Fruit fly (Drosophila melanogaster) whole organism, embryonic: Measurements from ENCODE around the gene sloth1.

ENCODE experiments used
- Bdp1 ChIP-seq: fragments of 200-800 bp; sonication (Bioruptor generic); optimal IDR thresholded peaks from 3 replicates; lab custom pipeline; 2016; ENCODE audit warnings: missing biosample characterization, missing genetic modification characterization
- CG10147 ChIP-seq: fragments of 200-800 bp; sonication (Bioruptor generic); optimal IDR thresholded peaks from 2 replicates; lab custom pipeline; 2019; ENCODE audit warnings: missing biosample characterization, mild to moderate bottlenecking, missing genetic modification characterization, moderate library complexity
- CG10543 ChIP-seq: fragments of 200-800 bp; sonication (Bioruptor generic); optimal IDR thresholded peaks from 3 replicates; lab custom pipeline; 2017; ENCODE audit warnings: missing biosample characterization, mild to moderate bottlenecking, missing genetic modification characterization, moderate library complexity
- CG11456 ChIP-seq: fragments of 200-800 bp; sonication (Bioruptor generic); IDR thresholded peaks from 3 replicates; pipeline ENCODE4 v1.3.6; 2022; ENCODE audit warnings: missing biosample characterization, missing genetic modification characterization
- CG14014 ChIP-seq: fragments of 200-800 bp; sonication (Bioruptor generic); IDR thresholded peaks from 2 replicates; pipeline ENCODE4 v1.3.6; 2022; ENCODE audit warnings: missing biosample characterization, missing genetic modification characterization
- CG14965 ChIP-seq: fragments of 200-800 bp; sonication (Bioruptor generic); optimal IDR thresholded peaks from 2 replicates; lab custom pipeline; 2016; ENCODE audit warnings: missing biosample characterization, missing genetic modification characterization, borderline replicate concordance
- CG1529 ChIP-seq: fragments of 200-800 bp; sonication (Bioruptor generic); optimal IDR thresholded peaks from 3 replicates; lab custom pipeline; 2018; ENCODE audit warnings: missing biosample characterization, missing genetic modification characterization
- CG16779 ChIP-seq: fragments of 200-800 bp; sonication (Bioruptor generic); IDR thresholded peaks from 2 replicates; pipeline ENCODE4 v1.3.6; 2022; ENCODE audit warnings: missing biosample characterization, missing genetic modification characterization
- CG18599 ChIP-seq: fragments of 200-800 bp; sonication (Bioruptor generic); optimal IDR thresholded peaks from 3 replicates; lab custom pipeline; 2017; ENCODE audit warnings: missing biosample characterization, missing genetic modification characterization, mild to moderate bottlenecking, moderate library complexity, missing genetic modification reagents
- CG2120 ChIP-seq: fragments of 200-800 bp; sonication (Bioruptor generic); optimal IDR thresholded peaks from 3 replicates; lab custom pipeline; 2016; ENCODE audit warnings: missing biosample characterization, missing genetic modification characterization
- CG31388 ChIP-seq: fragments of 200-800 bp; sonication (Bioruptor generic); optimal IDR thresholded peaks from 2 replicates; lab custom pipeline; 2016; ENCODE audit warnings: missing biosample characterization, missing genetic modification characterization
- CG34376 ChIP-seq: fragments of 200-800 bp; sonication (Bioruptor generic); optimal IDR thresholded peaks from 2 replicates; lab custom pipeline; 2018; ENCODE audit warnings: missing biosample characterization, mild to moderate bottlenecking, missing genetic modification characterization
- CG4404 ChIP-seq: fragments of 200-800 bp; sonication (Bioruptor generic); IDR thresholded peaks from 2 replicates; pipeline ENCODE4 v1.3.6; 2022; ENCODE audit warnings: missing biosample characterization, missing genetic modification characterization
- CG5180 ChIP-seq: fragments of 200-800 bp; sonication (Bioruptor generic); optimal IDR thresholded peaks from 3 replicates; lab custom pipeline; 2017; ENCODE audit warnings: missing biosample characterization, missing genetic modification characterization, mild to moderate bottlenecking, moderate library complexity, missing genetic modification reagents
- CG6854 ChIP-seq: fragments of 200-800 bp; sonication (Bioruptor generic); optimal IDR thresholded peaks from 3 replicates; lab custom pipeline; 2017; ENCODE audit warnings: missing biosample characterization, mild to moderate bottlenecking, missing genetic modification characterization
- CG7963 ChIP-seq: fragments of 200-800 bp; sonication (Bioruptor generic); IDR thresholded peaks from 3 replicates; pipeline ENCODE4 v1.3.6; 2022; ENCODE audit warnings: missing biosample characterization, missing genetic modification characterization; ENCODE audit not compliant: partially characterized antibody
- CG9437 ChIP-seq: fragments of 200-800 bp; sonication (Bioruptor generic); optimal IDR thresholded peaks from 2 replicates; lab custom pipeline; 2018; ENCODE audit warnings: missing biosample characterization, mild to moderate bottlenecking, missing genetic modification characterization
- CHES-1-like ChIP-seq: fragments of 200-800 bp; sonication (Bioruptor generic); optimal IDR thresholded peaks from 2 replicates; lab custom pipeline; 2016; ENCODE audit warnings: missing biosample characterization, missing genetic modification characterization
- CkIIα-i1 ChIP-seq: fragments of 200-800 bp; sonication (Bioruptor generic); IDR thresholded peaks from 2 replicates; pipeline ENCODE4 v1.3.6; 2022; ENCODE audit warnings: missing biosample characterization, missing genetic modification characterization
- D19B ChIP-seq: fragments of 200-800 bp; sonication (Bioruptor generic); optimal IDR thresholded peaks from 2 replicates; lab custom pipeline; 2017; ENCODE audit warnings: missing biosample characterization, mild to moderate bottlenecking, missing genetic modification characterization
- Dbx ChIP-seq: fragments of 200-800 bp; sonication (Bioruptor generic); IDR thresholded peaks from 3 replicates; pipeline ENCODE4 v1.3.6; 2022; ENCODE audit warnings: missing biosample characterization, missing genetic modification characterization
- Deaf1 ChIP-seq: fragments of 200-800 bp; optimal IDR thresholded peaks from 3 replicates; lab custom pipeline; 2019; ENCODE audit warnings: missing biosample characterization, mild to moderate bottlenecking, missing genetic modification characterization, moderate library complexity
- ERR ChIP-seq: fragments of 200-800 bp; sonication (Bioruptor generic); optimal IDR thresholded peaks from 2 replicates; lab custom pipeline; 2016; ENCODE audit warnings: missing biosample characterization, missing genetic modification characterization
- Lpt ChIP-seq: fragments of >200 bp; optimal IDR thresholded peaks from 2 replicates; lab custom pipeline; 2018; ENCODE audit warnings: missing biosample characterization, missing genetic modification characterization
- NC2α ChIP-seq: fragments of 200-800 bp; sonication (Bioruptor generic); optimal IDR thresholded peaks from 2 replicates; lab custom pipeline; 2016; ENCODE audit warnings: missing biosample characterization, missing genetic modification characterization
- PHDP ChIP-seq: fragments of 200-800 bp; sonication (Bioruptor generic); optimal IDR thresholded peaks from 3 replicates; lab custom pipeline; 2018; ENCODE audit warnings: missing biosample characterization, mild to moderate bottlenecking, missing genetic modification characterization, moderate library complexity
- Sin3A ChIP-seq: fragments of >200 bp; optimal IDR thresholded peaks from 2 replicates; lab custom pipeline; 2018
- Trl ChIP-seq, 3 experiments: fragments of >200 bp in 2 of 3; fragments of 200-800 bp in 1 of 3; sonication (Bioruptor generic) in 1 of 3; optimal IDR thresholded peaks; 2 replicates in 1 of 3; 3 replicates in 2 of 3; lab custom pipeline; 2016 to 2017; ENCODE audit warnings: missing biosample characterization in 1 of 3, missing genetic modification characterization in 1 of 3
- Xbp1 ChIP-seq: fragments of 200-800 bp; sonication (Bioruptor generic); optimal IDR thresholded peaks from 3 replicates; lab custom pipeline; 2016; ENCODE audit warnings: missing biosample characterization, mild to moderate bottlenecking, missing genetic modification characterization
- ato ChIP-seq: fragments of 200-800 bp; sonication (Bioruptor generic); IDR thresholded peaks from 2 replicates; pipeline ENCODE4 v1.3.6; 2022; ENCODE audit warnings: missing biosample characterization, missing genetic modification characterization; ENCODE audit not compliant: partially characterized antibody
- bigmax ChIP-seq: fragments of 200-800 bp; sonication (Bioruptor generic); optimal IDR thresholded peaks from 2 replicates; lab custom pipeline; 2018; ENCODE audit warnings: missing biosample characterization, mild to moderate bottlenecking, missing genetic modification characterization
- croc ChIP-seq: fragments of 200-800 bp; sonication (Bioruptor generic); conservative IDR thresholded peaks from 3 replicates; pipeline ENCODE4 v1.3.6; 2022; ENCODE audit warnings: missing biosample characterization, missing genetic modification characterization
- da ChIP-seq: fragments of 200-800 bp; sonication (Bioruptor generic); optimal IDR thresholded peaks from 2 replicates; lab custom pipeline; 2016; ENCODE audit warnings: missing biosample characterization, missing genetic modification characterization
- eve ChIP-seq, 2 experiments: fragments of >200 bp; optimal IDR thresholded peaks; 2 replicates each; lab custom pipeline; 2017; ENCODE audit warnings: missing biosample characterization in 2 of 2, missing genetic modification characterization in 2 of 2
- fru ChIP-seq: fragments of >200 bp; optimal IDR thresholded peaks from 2 replicates; lab custom pipeline; 2017
- gcm ChIP-seq: fragments of 200-800 bp; sonication (Bioruptor generic); optimal IDR thresholded peaks from 2 replicates; lab custom pipeline; 2019; ENCODE audit warnings: missing biosample characterization, mild to moderate bottlenecking, missing genetic modification characterization, moderate library complexity
- hkb ChIP-seq, 2 experiments: fragments of 200-800 bp in 1 of 2; fragments of >200 bp in 1 of 2; sonication (Bioruptor generic) in 1 of 2; IDR thresholded peaks in 1 of 2; optimal IDR thresholded peaks in 1 of 2; 2 replicates each; pipeline versions ENCODE4 v1.3.6 to Lab custom; 2017 to 2022; ENCODE audit warnings: missing biosample characterization in 1 of 2, missing genetic modification characterization in 1 of 2
- jumu ChIP-seq: fragments of 200-800 bp; sonication (Bioruptor generic); optimal IDR thresholded peaks from 3 replicates; lab custom pipeline; 2016; ENCODE audit warnings: missing biosample characterization, missing genetic modification characterization
- ken ChIP-seq: fragments of 200-800 bp; sonication (Bioruptor generic); IDR thresholded peaks from 3 replicates; pipeline ENCODE4 v1.3.6; 2022; ENCODE audit warnings: missing biosample characterization, missing genetic modification characterization
- kni ChIP-seq: fragments of 200-800 bp; sonication (Bioruptor generic); optimal IDR thresholded peaks from 3 replicates; lab custom pipeline; 2017; ENCODE audit warnings: mild to moderate bottlenecking, missing biosample characterization, missing genetic modification reagents, missing genetic modification characterization
- oc ChIP-seq: fragments of 200-800 bp; sonication (Bioruptor generic); optimal IDR thresholded peaks from 2 replicates; lab custom pipeline; 2018; ENCODE audit warnings: missing biosample characterization, mild to moderate bottlenecking, missing genetic modification characterization, moderate library complexity
- phol ChIP-seq: fragments of 200-800 bp; sonication (Bioruptor generic); optimal IDR thresholded peaks from 3 replicates; lab custom pipeline; 2018; ENCODE audit warnings: missing biosample characterization, mild to moderate bottlenecking, missing genetic modification characterization, moderate library complexity
- row ChIP-seq: fragments of 200-800 bp; sonication (Bioruptor generic); IDR thresholded peaks from 3 replicates; pipeline ENCODE4 v1.3.6; 2022; ENCODE audit warnings: missing biosample characterization, missing genetic modification characterization
- schlank ChIP-seq: fragments of 200-800 bp; sonication (Bioruptor generic); optimal IDR thresholded peaks from 2 replicates; lab custom pipeline; 2018; ENCODE audit warnings: missing biosample characterization, mild to moderate bottlenecking, missing genetic modification characterization
- sr ChIP-seq: fragments of 200-800 bp; sonication (Bioruptor generic); IDR thresholded peaks from 3 replicates; pipeline ENCODE4 v1.3.6; 2022; ENCODE audit warnings: missing biosample characterization, missing genetic modification characterization
- tll ChIP-seq, 2 experiments: fragments of 200-800 bp in 1 of 2; fragments of >200 bp in 1 of 2; sonication (Bioruptor generic) in 1 of 2; optimal IDR thresholded peaks; 2 replicates each; lab custom pipeline; 2017 to 2019; ENCODE audit warnings: missing biosample characterization in 2 of 2, missing genetic modification characterization in 2 of 2, mild to moderate bottlenecking in 1 of 2, moderate library complexity in 1 of 2
- vnd ChIP-seq: fragments of 200-800 bp; sonication (Bioruptor generic); IDR thresholded peaks from 3 replicates; pipeline ENCODE4 v1.3.6; 2022; ENCODE audit warnings: missing biosample characterization, missing genetic modification characterization; ENCODE audit not compliant: partially characterized antibody
- z ChIP-seq: fragments of 200-800 bp; sonication (Bioruptor generic); IDR thresholded peaks from 3 replicates; pipeline ENCODE4 v1.3.6; 2022; ENCODE audit warnings: missing biosample characterization, missing genetic modification characterization
- zen2 ChIP-seq: fragments of 200-800 bp; sonication (Bioruptor generic); IDR thresholded peaks from 3 replicates; pipeline ENCODE4 v1.3.6; 2022; ENCODE audit warnings: missing biosample characterization, missing genetic modification characterization; ENCODE audit not compliant: partially characterized antibody

sloth1 gene

dm6 chrX:7011063-7011743, at the start of gene sloth1, which contains the start of the genes cm and sloth2 (continued):
- TF ChIP-seq NC2α (GFP tag; lab: Kevin White, UChicago) = peak; percentile 69
- TF ChIP-seq D19B = peak; percentile 54
- TF ChIP-seq Bdp1 = peak; percentile 78
- TF ChIP-seq CG9437 = peak; percentile 55
- TF ChIP-seq CG7963 (GFP tag; lab: Robert Waterston, UW) = peak; percentile 62
- peak; percentile 73; the same call in 2 of the 3 replicates for TF ChIP-seq croc (GFP tag; lab: Robert Waterston, UW)
- TF ChIP-seq PHDP (tag; lab: Kevin White, UChicago) = peak; percentile 85
- peak; percentile 77 for TF ChIP-seq CG10147 (GFP tag; lab: Kevin White, UChicago)
- TF ChIP-seq CG34376 (GFP tag; lab: Kevin White, UChicago) = peak; percentile 73
- no peak for TF ChIP-seq ato (GFP tag; lab: Robert Waterston, UW)
- peak; percentile 64 for TF ChIP-seq ERR (GFP tag; lab: Kevin White, UChicago)
- TF ChIP-seq gcm (GFP tag; lab: Kevin White, UChicago) = peak; percentile 78
- TF ChIP-seq da (GFP tag; lab: Kevin White, UChicago) = peak; percentile 65
- no peak for TF ChIP-seq Lpt
- peak; percentile 82 for TF ChIP-seq CG18599 (GFP tag; lab: Kevin White, UChicago)
- peak; percentile 41 for TF ChIP-seq CG31388
- TF ChIP-seq Dbx (GFP tag; lab: Robert Waterston, UW) = peak; percentile 86
- peak; percentile 63 for TF ChIP-seq schlank (tag; lab: Kevin White, UChicago)
- TF ChIP-seq Deaf1 (tag; lab: Kevin White, UChicago) = peak; percentile 47
- no peak for TF ChIP-seq tll (GFP tag; optimal IDR thresholded peaks at IDR 0.05; lab: Kevin White, UChicago)
- peak; percentile 81 for TF ChIP-seq CG4404 (GFP tag; lab: Robert Waterston, UW)
- peak; percentile 88 for TF ChIP-seq CG10543 (GFP tag; lab: Kevin White, UChicago)
- peak; percentile 97 for TF ChIP-seq row (GFP tag; lab: Robert Waterston, UW)
- peak; percentile 67 for TF ChIP-seq oc (tag; lab: Kevin White, UChicago)
- no peak for TF ChIP-seq sr
- no peak for TF ChIP-seq z (GFP tag; lab: Robert Waterston, UW)
- TF ChIP-seq CG5180 (GFP tag; lab: Kevin White, UChicago) = peak; percentile 47
- no peak for TF ChIP-seq fru (lab: Kevin White, UChicago)
- peak; percentile 84 for TF ChIP-seq CG14014 (GFP tag; lab: Robert Waterston, UW)
- TF ChIP-seq CG11456 (GFP tag; lab: Robert Waterston, UW) = peak; percentile 84
- peak; percentile 93 for TF ChIP-seq Xbp1
- peak; percentile 82 for TF ChIP-seq jumu (GFP tag; lab: Kevin White, UChicago)
- peak; percentile 53 for TF ChIP-seq CG1529 (GFP tag; lab: Kevin White, UChicago)
- no peak for TF ChIP-seq eve (GFP tag; optimal IDR thresholded peaks at IDR 0.05; lab: Kevin White, UChicago)
- no peak for TF ChIP-seq Trl (optimal IDR thresholded peaks at IDR 0.05; lab: Kevin White, UChicago)
- TF ChIP-seq Trl (GFP tag; optimal IDR thresholded peaks at IDR 0.05; lab: Kevin White, UChicago) = peak; percentile 90
- TF ChIP-seq vnd (GFP tag; lab: Robert Waterston, UW) = peak; percentile 77
- TF ChIP-seq CHES-1-like = peak; percentile 86
- TF ChIP-seq CG14965 (GFP tag; lab: Kevin White, UChicago) = no peak
- TF ChIP-seq CG6854 (GFP tag; lab: Kevin White, UChicago) = peak; percentile 14
- TF ChIP-seq Sin3A (lab: Kevin White, UChicago) = peak; percentile 62
- no peak for TF ChIP-seq CkIIα-i1 (GFP tag; lab: Robert Waterston, UW)
- TF ChIP-seq ken (GFP tag; lab: Robert Waterston, UW) = peak; percentile 92
- no peak for TF ChIP-seq hkb (optimal IDR thresholded peaks at IDR 0.05; lab: Kevin White, UChicago)
- peak; percentile 87 for TF ChIP-seq hkb (GFP tag; IDR thresholded peaks at IDR 0.05; lab: Robert Waterston, UW)
- TF ChIP-seq kni = peak; percentile 74
- peak; percentile 95 for TF ChIP-seq CG2120 (GFP tag; lab: Kevin White, UChicago)
- TF ChIP-seq zen2 (GFP tag; lab: Robert Waterston, UW) = peak; percentile 74; the same call in 1 of the 3 replicates
- TF ChIP-seq phol (tag; lab: Kevin White, UChicago) = peak; percentile 83
- peak; percentile 76; the same call in 1 of the 2 replicates for TF ChIP-seq CG16779
- TF ChIP-seq bigmax = no peak
